Worm (Caenorhabditis elegans): Measurements from ENCODE around the gene C38H2.3.

- TF ChIP-seq klf-2 (GFP tag; conservative IDR thresholded peaks at IDR 0.05) (no peak), med-1 (GFP tag; optimal IDR thresholded peaks at IDR 0.05; ENCODE audit: insufficient read depth) (no peak), ztf-29 (GFP tag; IDR thresholded peaks at IDR 0.05) (no peak), tab-1 (GFP tag; IDR thresholded peaks at IDR 0.05) (no peak), ref-1 (GFP tag; conservative IDR thresholded peaks at IDR 0.05) (no peak), flt-1 (GFP tag; IDR thresholded peaks at IDR 0.05) (no peak), T22C8.4 (GFP tag; IDR thresholded peaks at IDR 0.05) (no peak), cog-1 (tag; optimal IDR thresholded peaks at IDR 0.05) (no peak), ztf-23 (GFP tag; IDR thresholded peaks at IDR 0.05) (no peak)
These were observed 48.7 kb downstream of the C38H2.3 start, which contains the start of gene ttr-15 for ce11 chrIII:10337508-10338166.

Data from whole organism, midembryonic.